Worm (Caenorhabditis elegans) whole organism, young adult: ENCODE results near the gene cogc-2.

Source experiments
- B0261.1 ChIP-seq: sonication (generic microtip); optimal IDR thresholded peaks from 2 replicates; lab custom pipeline; 2016; ENCODE audit warnings: mild to moderate bottlenecking, missing genetic modification characterization, moderate library complexity, missing compliant biosample characterization
- ZK185.1 ChIP-seq: sonication (generic microtip); optimal IDR thresholded peaks from 2 replicates; lab custom pipeline; 2016; ENCODE audit warnings: mild to moderate bottlenecking, missing genetic modification characterization, missing compliant biosample characterization; ENCODE audit not compliant: poor library complexity, severe bottlenecking
- aptf-2 ChIP-seq: fragments of 200-800 bp; sonication (Bioruptor generic); conservative IDR thresholded peaks from 2 replicates; pipeline ENCODE4 v1.3.6; 2022; ENCODE audit warnings: missing genetic modification reagents, missing genetic modification characterization, missing compliant biosample characterization
- bed-1 ChIP-seq: fragments of 200-800 bp; sonication (Bioruptor generic); IDR thresholded peaks from 2 replicates; pipeline ENCODE4 v1.3.6; 2022; ENCODE audit warnings: missing genetic modification reagents, missing genetic modification characterization, missing compliant biosample characterization
- nhr-27 ChIP-seq: fragments of 200-800 bp; sonication (Bioruptor generic); optimal IDR thresholded peaks from 2 replicates; lab custom pipeline; 2018; ENCODE audit warnings: mild to moderate bottlenecking, missing genetic modification characterization, moderate library complexity, missing compliant biosample characterization
- ztf-3 ChIP-seq: fragments of 200-800 bp; sonication (Bioruptor generic); optimal IDR thresholded peaks from 2 replicates; lab custom pipeline; 2018; ENCODE audit warnings: mild to moderate bottlenecking, missing genetic modification characterization, missing compliant biosample characterization
- ztf-6 ChIP-seq: fragments of 200-800 bp; sonication (Bioruptor generic); IDR thresholded peaks from 2 replicates; pipeline ENCODE4 v1.3.6; 2022; ENCODE audit warnings: missing genetic modification reagents, missing genetic modification characterization, missing compliant biosample characterization

- no peak for TF ChIP-seq ZK185.1 (tag; lab: Kevin White, UChicago)
- no peak for TF ChIP-seq aptf-2
- TF ChIP-seq bed-1 (GFP tag; lab: Robert Waterston, UW): no peak
- no peak for TF ChIP-seq ztf-3 (GFP tag; lab: Kevin White, UChicago)
- TF ChIP-seq ztf-6 (GFP tag; lab: Robert Waterston, UW): no peak
- TF ChIP-seq nhr-27 (tag; lab: Kevin White, UChicago): no peak
- TF ChIP-seq B0261.1 (tag; lab: Kevin White, UChicago): no peak
Measured at ce11 chrIV:7062697-7063096, 23.3 kb upstream of the cogc-2 start.
